Fruit fly (Drosophila melanogaster): ENCODE results near the gene Sfp24Bc.

dm6 chr2L:3645339-3645738, 25.0 kb downstream of the Sfp24Bc start:
- no peak for TF ChIP-seq pb (GFP tag; optimal IDR thresholded peaks at IDR 0.05)
- TF ChIP-seq crc (GFP tag; optimal IDR thresholded peaks at IDR 0.05), result no peak
- no peak for TF ChIP-seq CG12071 (GFP tag; optimal IDR thresholded peaks at IDR 0.05)
- TF ChIP-seq Vsx1 (GFP tag; optimal IDR thresholded peaks at IDR 0.05), result no peak
- TF ChIP-seq insv (GFP tag; optimal IDR thresholded peaks at IDR 0.05), result no peak
- TF ChIP-seq oc (tag; optimal IDR thresholded peaks at IDR 0.05), result no peak
- TF ChIP-seq otp (GFP tag; IDR thresholded peaks at IDR 0.05), result no peak
- no peak for TF ChIP-seq peb (GFP tag; IDR thresholded peaks at IDR 0.05)
- TF ChIP-seq CG15514 (GFP tag; optimal IDR thresholded peaks at IDR 0.05), result no peak
- no peak for TF ChIP-seq CG11456 (GFP tag; IDR thresholded peaks at IDR 0.05)
